Worm (Caenorhabditis elegans) whole organism, L2 larva: ENCODE data around the gene pix-1.

Experiments
- ZK546.5 ChIP-seq: sonication (generic microtip); optimal IDR thresholded peaks from 2 replicates; lab custom pipeline; 2017; ENCODE audit warnings: missing biosample characterization, missing genetic modification characterization
- fos-1 ChIP-seq: fragments of 150-350 bp; optimal IDR thresholded peaks from 2 replicates; lab custom pipeline; 2014; ENCODE audit warnings: missing biosample characterization, missing genetic modification characterization
- gmeb-1 ChIP-seq: fragments of 150-350 bp; optimal IDR thresholded peaks from 2 replicates; lab custom pipeline; 2014; ENCODE audit warnings: missing biosample characterization, missing genetic modification characterization
- lin-13 ChIP-seq: fragments of 150-350 bp; optimal IDR thresholded peaks from 2 replicates; lab custom pipeline; 2014; ENCODE audit warnings: missing biosample characterization, missing genetic modification reagents, missing genetic modification characterization
- lin-39 ChIP-seq: fragments of 150-350 bp; optimal IDR thresholded peaks from 2 replicates; lab custom pipeline; 2014; ENCODE audit warnings: missing biosample characterization, missing genetic modification reagents, missing genetic modification characterization
- snpc-4 ChIP-seq: fragments of 150-350 bp; optimal IDR thresholded peaks from 2 replicates; lab custom pipeline; 2014; ENCODE audit warnings: missing biosample characterization, missing genetic modification characterization
- unc-39 ChIP-seq: fragments of 150-350 bp; optimal IDR thresholded peaks from 2 replicates; lab custom pipeline; 2014; ENCODE audit warnings: missing biosample characterization, missing genetic modification characterization
- zag-1 ChIP-seq: fragments of 150-350 bp; optimal IDR thresholded peaks from 2 replicates; lab custom pipeline; 2014; ENCODE audit warnings: missing biosample characterization, missing genetic modification characterization

DNA sequence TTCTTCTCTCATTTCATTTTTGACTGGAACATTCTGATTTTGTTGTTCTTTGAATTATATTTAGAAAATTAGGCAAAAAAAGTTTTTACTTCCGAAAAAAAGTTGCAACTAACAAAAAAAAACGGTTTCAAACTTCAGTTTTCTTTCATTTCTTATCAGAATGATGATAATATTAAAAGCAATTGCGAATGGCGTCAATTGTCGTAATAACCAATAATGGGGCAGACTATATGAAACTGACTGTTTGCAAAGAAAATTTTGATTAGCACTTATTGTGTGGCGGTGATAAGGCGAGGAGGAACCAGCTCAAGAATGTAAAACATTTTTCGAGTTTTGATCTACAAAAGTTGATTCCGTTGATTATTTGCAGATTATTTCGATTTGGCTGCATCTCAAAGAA, 45.6 kb downstream of the pix-1 start:
- TF ChIP-seq snpc-4 (tag; lab: Kevin White, UChicago): no peak
- no peak for TF ChIP-seq gmeb-1
- no peak for TF ChIP-seq ZK546.5
- no peak for TF ChIP-seq lin-39 (tag; lab: Kevin White, UChicago)
- TF ChIP-seq unc-39: no peak
- TF ChIP-seq zag-1 (tag; lab: Kevin White, UChicago): no peak
- no peak for TF ChIP-seq lin-13
- peak; percentile 78 for TF ChIP-seq fos-1 (tag; lab: Kevin White, UChicago)
